Worm (Caenorhabditis elegans) whole organism, young adult: ENCODE measurements around the gene lec-8.

ENCODE experiments used
- F49E8.2 ChIP-seq: sonication (generic microtip); optimal IDR thresholded peaks from 3 replicates; lab custom pipeline; 2017; ENCODE audit warnings: missing genetic modification characterization, mild to moderate bottlenecking, missing compliant biosample characterization, antibody characterized with exemption, moderate library complexity; ENCODE audit not compliant: insufficient read depth
- Y67H2A.10 ChIP-seq: fragments of 200-800 bp; sonication (Bioruptor generic); conservative IDR thresholded peaks from 2 replicates; pipeline ENCODE4 v1.3.6; 2022; ENCODE audit warnings: missing genetic modification reagents, missing genetic modification characterization, missing compliant biosample characterization
- ceh-91 ChIP-seq: fragments of 200-800 bp; sonication (Bioruptor generic); IDR thresholded peaks from 2 replicates; pipeline ENCODE4 v1.3.6; 2022; ENCODE audit warnings: missing genetic modification reagents, missing genetic modification characterization, missing compliant biosample characterization
- lin-35 ChIP-seq, 3 experiments: fragments of 150-350 bp in 2 of 3; sonication (generic microtip) in 1 of 3; optimal IDR thresholded peaks; 2 replicates each; lab custom pipeline; 2014 to 2018; ENCODE audit warnings: missing biosample characterization in 3 of 3, missing genetic modification characterization in 3 of 3, missing genetic modification reagents in 3 of 3
- mcd-1 ChIP-seq: fragments of 200-800 bp; sonication (Bioruptor generic); IDR thresholded peaks from 2 replicates; pipeline ENCODE4 v1.3.6; 2022; ENCODE audit warnings: missing genetic modification reagents, missing genetic modification characterization, missing compliant biosample characterization
- mes-4 ChIP-seq: sonication (generic microtip); optimal IDR thresholded peaks from 2 replicates; lab custom pipeline; 2016; ENCODE audit warnings: missing genotype, missing genetic modification characterization, missing compliant biosample characterization
- nfya-1 ChIP-seq: sonication (generic microtip); optimal IDR thresholded peaks from 2 replicates; lab custom pipeline; 2017; ENCODE audit warnings: antibody characterized with exemption, missing compliant biosample characterization, missing genetic modification characterization, borderline replicate concordance; ENCODE audit not compliant: insufficient read depth
- tbp1 ChIP-seq: fragments of 200-800 bp; sonication (Bioruptor generic); optimal IDR thresholded peaks from 2 replicates; lab custom pipeline; 2018; ENCODE audit warnings: mild to moderate bottlenecking, missing genetic modification characterization, missing compliant biosample characterization

- TF ChIP-seq mes-4 (tag; lab: Kevin White, UChicago) = no peak
- TF ChIP-seq Y67H2A.10 (GFP tag; lab: Robert Waterston, UW) = no peak
- no peak for TF ChIP-seq tbp1 (GFP tag; lab: Kevin White, UChicago)
- TF ChIP-seq F49E8.2 (tag; lab: Kevin White, UChicago) = no peak
- no peak for TF ChIP-seq lin-35 (GFP tag; optimal IDR thresholded peaks at IDR 0.05; lab: Kevin White, UChicago)
- TF ChIP-seq ceh-91 = no peak
- TF ChIP-seq mcd-1 (GFP tag; lab: Robert Waterston, UW) = no peak
- TF ChIP-seq nfya-1 = no peak
Observed at ce11 chrX:9894844-9895243, 44.5 kb downstream of the lec-8 start, which contains the start of gene F21G4.3.
